Worm (Caenorhabditis elegans): Measurements from ENCODE around the gene F53G2.3.

ce11 chrII:2481621-2482020 lies 1.4 kb downstream of the F53G2.3 start, which contains the start of gene F53G2.2:
- TF ChIP-seq ceh-16 (tag; optimal IDR thresholded peaks at IDR 0.05) (no peak), unc-55 (GFP tag; optimal IDR thresholded peaks at IDR 0.05) (no peak), lin-11 (tag; optimal IDR thresholded peaks at IDR 0.05) (no peak), elt-3 (tag; optimal IDR thresholded peaks at IDR 0.05) (no peak), fos-1 (tag; optimal IDR thresholded peaks at IDR 0.05) (no peak), skn-1 (tag; optimal IDR thresholded peaks at IDR 0.05) (no peak), ama-1 (optimal IDR thresholded peaks at IDR 0.05) (no peak), nhr-11 (tag; optimal IDR thresholded peaks at IDR 0.05) (no peak), R02D3.7 (tag; optimal IDR thresholded peaks at IDR 0.05) (no peak), nhr-25 (tag; optimal IDR thresholded peaks at IDR 0.05) (no peak), aly-2 (tag; optimal IDR thresholded peaks at IDR 0.05) (no peak), lin-39 (tag; optimal IDR thresholded peaks at IDR 0.05) (no peak), mdl-1 (tag; optimal IDR thresholded peaks at IDR 0.05) (no peak), nhr-237 (tag; optimal IDR thresholded peaks at IDR 0.05) (no peak)

Measured in whole organism, L2 larva.